Worm (Caenorhabditis elegans) whole organism, L4 larva: Measurements from ENCODE around the gene F23F1.4.

ENCODE experiments used
- F49E8.2 ChIP-seq: sonication (generic microtip); optimal IDR thresholded peaks from 2 replicates; lab custom pipeline; 2016; ENCODE audit warnings: missing compliant biosample characterization, mild to moderate bottlenecking, missing genetic modification characterization, borderline replicate concordance
- T20F7.1 ChIP-seq: fragments of 200-800 bp; sonication (Bioruptor generic); optimal IDR thresholded peaks from 2 replicates; lab custom pipeline; 2018; ENCODE audit warnings: mild to moderate bottlenecking, missing genetic modification characterization, missing compliant biosample characterization
- aha-1 ChIP-seq: fragments of 150-350 bp; peaks from one replicate; lab custom pipeline; 2014; ENCODE audit warnings: missing biosample characterization, missing genetic modification characterization
- ceh-82 ChIP-seq: sonication (generic microtip); optimal IDR thresholded peaks from 2 replicates; lab custom pipeline; 2017; ENCODE audit warnings: missing biosample characterization, missing genetic modification characterization
- daf-8 ChIP-seq: fragments of 200-800 bp; sonication (Bioruptor generic); IDR thresholded peaks from 2 replicates; pipeline ENCODE4 v1.3.6; 2022; ENCODE audit warnings: missing genetic modification characterization, missing compliant biosample characterization
- lir-3 ChIP-seq: sonication (generic microtip); optimal IDR thresholded peaks from 2 replicates; lab custom pipeline; 2016; ENCODE audit warnings: mild to moderate bottlenecking, missing genetic modification characterization, missing compliant biosample characterization
- mep-1 ChIP-seq: fragments of 150-350 bp; sonication (generic microtip); optimal IDR thresholded peaks from 3 replicates; lab custom pipeline; 2014; ENCODE audit warnings: missing biosample characterization, missing genetic modification characterization
- nhr-11 ChIP-seq: fragments of 150-350 bp; optimal IDR thresholded peaks from 2 replicates; lab custom pipeline; 2014; ENCODE audit warnings: missing biosample characterization, missing genetic modification characterization
- nhr-77 ChIP-seq: fragments of 150-350 bp; optimal IDR thresholded peaks from 2 replicates; lab custom pipeline; 2014; ENCODE audit warnings: missing biosample characterization, missing genetic modification characterization
- skn-1 ChIP-seq: fragments of 150-350 bp; optimal IDR thresholded peaks from 2 replicates; lab custom pipeline; 2014; ENCODE audit warnings: missing biosample characterization, missing genetic modification characterization
- snpc-4 ChIP-seq: fragments of 150-350 bp; optimal IDR thresholded peaks from 2 replicates; lab custom pipeline; 2014; ENCODE audit warnings: missing biosample characterization, missing genetic modification characterization
- unc-130 ChIP-seq: sonication (generic microtip); optimal IDR thresholded peaks from 2 replicates; lab custom pipeline; 2016; ENCODE audit warnings: missing genetic modification reagents, missing genetic modification characterization, missing compliant biosample characterization

- TF ChIP-seq mep-1 (tag; lab: Kevin White, UChicago) (no peak), unc-130 (GFP tag; lab: Kevin White, UChicago) (no peak), nhr-77 (tag; lab: Kevin White, UChicago) (no peak), nhr-11 (tag; lab: Kevin White, UChicago) (no peak), daf-8 (no peak), lir-3 (tag; lab: Kevin White, UChicago) (no peak), snpc-4 (no peak), aha-1 (tag; lab: Kevin White, UChicago) (no peak), ceh-82 (tag; lab: Kevin White, UChicago) (no peak), skn-1 (tag; lab: Kevin White, UChicago) (no peak), T20F7.1 (GFP tag; lab: Kevin White, UChicago) (peak; percentile 14), F49E8.2 (tag; lab: Kevin White, UChicago) (no peak)
These were observed 13.7 kb upstream of the F23F1.4 start, which contains the start of gene F23F1.10 for ce11 chrII:41914-42313.
